Fruit fly (Drosophila melanogaster) whole organism, adult: ENCODE measurements around the gene ocn.
A peak's percentile ranks its signal among the peaks of the same experiment; 100 is the strongest.

Experiments
- CG11617 ChIP-seq: fragments of 200-800 bp; sonication (Bioruptor generic); optimal IDR thresholded peaks from 2 replicates; lab custom pipeline; 2017; ENCODE audit warnings: mild to moderate bottlenecking, missing biosample characterization, missing genetic modification reagents, missing genetic modification characterization
- CG12768 ChIP-seq: fragments of 200-800 bp; sonication (Bioruptor generic); optimal IDR thresholded peaks from 2 replicates; lab custom pipeline; 2017; ENCODE audit warnings: missing biosample characterization, missing genetic modification characterization, mild to moderate bottlenecking, moderate library complexity, missing genetic modification reagents
- CG14711 ChIP-seq: fragments of 200-800 bp; sonication (Bioruptor generic); optimal IDR thresholded peaks from 2 replicates; lab custom pipeline; 2018; ENCODE audit warnings: missing biosample characterization, mild to moderate bottlenecking, missing genetic modification characterization, moderate library complexity
- CG1620 ChIP-seq: fragments of 200-800 bp; sonication (Bioruptor generic); optimal IDR thresholded peaks from 2 replicates; lab custom pipeline; 2016; ENCODE audit warnings: missing biosample characterization, missing genetic modification characterization
- CG33017 ChIP-seq: fragments of 200-800 bp; sonication (Bioruptor generic); optimal IDR thresholded peaks from 2 replicates; lab custom pipeline; 2018; ENCODE audit warnings: missing biosample characterization, mild to moderate bottlenecking, missing genetic modification characterization, moderate library complexity
- CG5204 ChIP-seq: fragments of 200-800 bp; sonication (Bioruptor generic); optimal IDR thresholded peaks from 2 replicates; lab custom pipeline; 2016; ENCODE audit warnings: missing biosample characterization, missing genetic modification characterization
- CG7045 ChIP-seq: fragments of 200-800 bp; sonication (Bioruptor generic); optimal IDR thresholded peaks from 2 replicates; lab custom pipeline; 2017; ENCODE audit warnings: missing biosample characterization, mild to moderate bottlenecking, missing genetic modification characterization
- CG7101 ChIP-seq: fragments of 200-800 bp; sonication (Bioruptor generic); optimal IDR thresholded peaks from 2 replicates; lab custom pipeline; 2018; ENCODE audit warnings: missing biosample characterization, mild to moderate bottlenecking, missing genetic modification characterization, moderate library complexity
- Clk ChIP-seq: fragments of 200-800 bp; sonication (Bioruptor generic); optimal IDR thresholded peaks from 2 replicates; lab custom pipeline; 2017; ENCODE audit warnings: missing biosample characterization, missing genetic modification characterization
- Crg-1 ChIP-seq: fragments of 200-800 bp; sonication (Bioruptor generic); optimal IDR thresholded peaks from 2 replicates; lab custom pipeline; 2016; ENCODE audit warnings: missing biosample characterization, missing genetic modification characterization
- Hr96 ChIP-seq: fragments of 200-800 bp; sonication (Bioruptor generic); optimal IDR thresholded peaks from 2 replicates; lab custom pipeline; 2016; ENCODE audit warnings: missing biosample characterization, missing genetic modification characterization
- Mnt ChIP-seq: fragments of 200-800 bp; sonication (Bioruptor generic); optimal IDR thresholded peaks from 2 replicates; lab custom pipeline; 2016; ENCODE audit warnings: missing biosample characterization, mild to moderate bottlenecking, missing genetic modification characterization
- bab1 ChIP-seq: fragments of 200-800 bp; sonication (Bioruptor generic); optimal IDR thresholded peaks from 3 replicates; lab custom pipeline; 2019; ENCODE audit warnings: missing biosample characterization, mild to moderate bottlenecking, missing genetic modification characterization, moderate library complexity
- cic ChIP-seq: fragments of 200-800 bp; sonication (Bioruptor generic); optimal IDR thresholded peaks from 2 replicates; lab custom pipeline; 2017; ENCODE audit warnings: missing biosample characterization, mild to moderate bottlenecking, missing genetic modification characterization, moderate library complexity
- cnc ChIP-seq, 2 experiments: fragments of >200 bp; optimal IDR thresholded peaks; 2 replicates each; lab custom pipeline; 2017
- kay ChIP-seq: fragments of 200-800 bp; sonication (Bioruptor generic); peaks from one replicate; lab custom pipeline; 2016; ENCODE audit warnings: missing biosample characterization, missing genetic modification characterization, borderline replicate concordance
- ovo ChIP-seq: fragments of 200-800 bp; sonication (Bioruptor generic); optimal IDR thresholded peaks from 2 replicates; lab custom pipeline; 2016; ENCODE audit warnings: missing biosample characterization, missing genetic modification characterization
- pad ChIP-seq: fragments of 200-800 bp; sonication (Bioruptor generic); optimal IDR thresholded peaks from 3 replicates; lab custom pipeline; 2017; ENCODE audit warnings: missing biosample characterization, missing genetic modification characterization, mild to moderate bottlenecking, moderate library complexity, missing genetic modification reagents
- tj ChIP-seq: fragments of 200-800 bp; sonication (Bioruptor generic); optimal IDR thresholded peaks from 3 replicates; lab custom pipeline; 2017; ENCODE audit warnings: missing biosample characterization, mild to moderate bottlenecking, missing genetic modification characterization, moderate library complexity
- toe ChIP-seq: fragments of 200-800 bp; sonication (Bioruptor generic); optimal IDR thresholded peaks from 2 replicates; lab custom pipeline; 2016; ENCODE audit warnings: missing biosample characterization, missing genetic modification characterization

The ocn gene

DNA sequence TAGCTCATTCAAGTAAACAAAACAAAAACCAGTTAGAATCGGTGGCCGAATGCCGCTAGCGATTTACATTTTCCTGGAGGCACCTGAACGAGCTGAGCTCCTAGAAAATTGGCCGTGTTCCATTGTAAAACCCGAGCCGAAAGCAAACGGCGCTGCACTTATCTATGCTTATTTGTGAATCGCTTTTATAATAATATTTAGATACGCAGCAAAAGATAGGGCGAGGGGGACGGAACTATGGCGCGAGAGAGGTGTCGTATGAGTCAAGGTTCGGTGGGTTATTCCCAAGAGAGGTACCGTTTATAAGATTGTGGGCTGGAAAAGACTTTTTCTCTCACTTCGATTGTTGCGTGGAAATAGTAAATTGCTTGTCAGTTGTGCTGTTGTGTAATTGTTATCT is 26.2 kb upstream of the ocn start:
- TF ChIP-seq CG14711 (tag; lab: Kevin White, UChicago) (no peak), pad (GFP tag; lab: Kevin White, UChicago) (no peak), cic (GFP tag; lab: Kevin White, UChicago) (no peak)

dm6 chr3R:30062543-30062942 is 25.0 kb upstream of the ocn start:
- TF ChIP-seq cic (GFP tag; lab: Kevin White, UChicago) = no peak

DNA sequence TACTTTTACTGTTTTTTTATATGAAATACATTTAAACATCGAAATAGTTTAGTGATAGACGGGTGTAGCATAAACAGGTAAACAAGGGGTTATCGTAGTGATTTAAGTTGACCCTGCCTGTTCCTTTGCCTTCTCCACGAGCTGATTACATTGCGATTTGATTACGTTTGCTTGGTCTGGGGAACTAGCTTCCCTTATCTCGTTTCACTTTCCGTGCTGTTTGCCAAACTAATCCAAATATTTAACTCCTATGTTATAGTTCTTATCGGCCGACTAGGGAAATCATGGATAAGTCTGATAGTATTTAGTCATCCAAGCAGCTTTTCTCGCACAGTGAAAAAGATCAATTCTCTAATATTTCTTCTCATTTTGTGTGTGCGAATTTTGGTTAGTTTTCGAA is 24.4 kb upstream of the ocn start:
- TF ChIP-seq Clk (GFP tag; lab: Kevin White, UChicago) = no peak
- peak; percentile 30 for TF ChIP-seq CG7045 (GFP tag; lab: Kevin White, UChicago)
- TF ChIP-seq cnc (optimal IDR thresholded peaks at IDR 0.05; lab: Kevin White, UChicago) = no peak
- TF ChIP-seq cic (GFP tag; lab: Kevin White, UChicago) = peak; percentile 35
- TF ChIP-seq CG14711 (tag; lab: Kevin White, UChicago) = no peak
- no peak for TF ChIP-seq Crg-1 (GFP tag; lab: Kevin White, UChicago)
- no peak for TF ChIP-seq CG12768 (GFP tag; lab: Kevin White, UChicago)
- no peak for TF ChIP-seq Hr96 (GFP tag; lab: Kevin White, UChicago)
- peak; percentile 48 for TF ChIP-seq kay (GFP tag; lab: Kevin White, UChicago)

DNA sequence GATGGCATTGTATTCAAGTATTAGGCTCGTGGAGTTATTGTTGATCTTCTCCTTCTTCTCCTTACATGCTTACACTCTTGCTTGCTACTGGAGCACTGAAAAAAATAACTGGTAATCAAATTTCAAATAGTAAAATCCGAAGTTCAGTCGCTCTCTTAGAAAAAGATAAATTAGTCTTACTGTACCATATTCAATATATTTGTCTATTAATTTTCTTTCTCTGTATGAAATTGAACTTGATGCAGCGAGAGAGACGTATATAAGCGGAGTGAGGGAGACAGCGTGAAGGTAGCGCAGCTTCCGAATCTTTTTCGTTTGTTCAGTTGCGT is 23.6 kb upstream of the ocn start:
- no peak for TF ChIP-seq CG1620 (GFP tag; lab: Kevin White, UChicago)
- TF ChIP-seq Mnt (GFP tag; lab: Kevin White, UChicago) = peak; percentile 15
- no peak for TF ChIP-seq Hr96 (GFP tag; lab: Kevin White, UChicago)
- TF ChIP-seq CG33017 (tag; lab: Kevin White, UChicago) = peak; percentile 38
- TF ChIP-seq CG7045 (GFP tag; lab: Kevin White, UChicago) = no peak
- TF ChIP-seq toe (GFP tag; lab: Kevin White, UChicago) = no peak
- peak; percentile 48 for TF ChIP-seq CG14711 (tag; lab: Kevin White, UChicago)
- TF ChIP-seq CG12768 (GFP tag; lab: Kevin White, UChicago) = peak; percentile 26
- TF ChIP-seq CG5204 (GFP tag; lab: Kevin White, UChicago) = no peak
- TF ChIP-seq CG7101 = peak; percentile 56

- TF ChIP-seq Hr96 (GFP tag; lab: Kevin White, UChicago) (no peak), CG14711 (tag; lab: Kevin White, UChicago) (no peak), CG12768 (GFP tag; lab: Kevin White, UChicago) (no peak), CG33017 (tag; lab: Kevin White, UChicago) (no peak), cic (GFP tag; lab: Kevin White, UChicago) (no peak), Mnt (GFP tag; lab: Kevin White, UChicago) (no peak), tj (GFP tag; lab: Kevin White, UChicago) (no peak), CG1620 (GFP tag; lab: Kevin White, UChicago) (no peak), pad (GFP tag; lab: Kevin White, UChicago) (no peak), CG11617 (GFP tag; lab: Kevin White, UChicago) (no peak), bab1 (no peak), Clk (GFP tag; lab: Kevin White, UChicago) (no peak), Crg-1 (GFP tag; lab: Kevin White, UChicago) (no peak)
These were observed 23.1 kb upstream of the ocn start for dm6 chr3R:30060451-30061153.

dm6 chr3R:30059944-30060343 is 22.4 kb upstream of the ocn start:
- no peak for TF ChIP-seq CG11617 (GFP tag; lab: Kevin White, UChicago)
- no peak for TF ChIP-seq CG14711 (tag; lab: Kevin White, UChicago)
- TF ChIP-seq cnc (optimal IDR thresholded peaks at IDR 0.05; lab: Kevin White, UChicago) = no peak
- no peak for TF ChIP-seq CG5204 (GFP tag; lab: Kevin White, UChicago)
- TF ChIP-seq ovo (GFP tag; lab: Kevin White, UChicago) = no peak
- TF ChIP-seq CG33017 (tag; lab: Kevin White, UChicago) = no peak
- no peak for TF ChIP-seq bab1
- no peak for TF ChIP-seq kay (GFP tag; lab: Kevin White, UChicago)
- TF ChIP-seq cic (GFP tag; lab: Kevin White, UChicago) = no peak
- TF ChIP-seq CG7045 (GFP tag; lab: Kevin White, UChicago) = no peak
- no peak for TF ChIP-seq Clk (GFP tag; lab: Kevin White, UChicago)
- no peak for TF ChIP-seq tj (GFP tag; lab: Kevin White, UChicago)
- no peak for TF ChIP-seq toe (GFP tag; lab: Kevin White, UChicago)
